Worm (Caenorhabditis elegans) whole organism, L2 larva: ENCODE measurements around the gene ZC449.8.
A peak's percentile ranks its signal among the peaks of the same experiment; 100 is the strongest.

Source experiments
- C34F6.9 ChIP-seq: fragments of 150-350 bp; optimal IDR thresholded peaks from 2 replicates; lab custom pipeline; 2014; ENCODE audit warnings: missing biosample characterization, missing genetic modification characterization
- F13H6.1 ChIP-seq: sonication (generic microtip); optimal IDR thresholded peaks from 2 replicates; lab custom pipeline; 2016; ENCODE audit warnings: missing genetic modification characterization, missing compliant biosample characterization
- R02D3.7 ChIP-seq: fragments of 150-350 bp; optimal IDR thresholded peaks from 2 replicates; lab custom pipeline; 2014; ENCODE audit warnings: missing biosample characterization, missing genetic modification characterization
- Y55F3AM.14 ChIP-seq: fragments of 200-800 bp; sonication (Bioruptor generic); optimal IDR thresholded peaks from 2 replicates; lab custom pipeline; 2018; ENCODE audit warnings: mild to moderate bottlenecking, missing genetic modification characterization, missing compliant biosample characterization
- ZK546.5 ChIP-seq: sonication (generic microtip); optimal IDR thresholded peaks from 2 replicates; lab custom pipeline; 2017; ENCODE audit warnings: missing biosample characterization, missing genetic modification characterization
- alr-1 ChIP-seq: fragments of 150-350 bp; optimal IDR thresholded peaks from 2 replicates; lab custom pipeline; 2014; ENCODE audit warnings: missing biosample characterization, missing genetic modification characterization
- ama-1 ChIP-seq: fragments of 150-350 bp; optimal IDR thresholded peaks from 2 replicates; lab custom pipeline; 2018; ENCODE audit warnings: inconsistent platforms
- blmp-1 ChIP-seq: sonication (generic microtip); optimal IDR thresholded peaks from 2 replicates; lab custom pipeline; 2017; ENCODE audit warnings: missing genetic modification characterization, mild to moderate bottlenecking, missing compliant biosample characterization, antibody characterized with exemption, moderate library complexity; ENCODE audit not compliant: insufficient read depth
- ceh-16 ChIP-seq: fragments of 150-350 bp; optimal IDR thresholded peaks from 2 replicates; lab custom pipeline; 2014; ENCODE audit warnings: missing biosample characterization, missing genetic modification characterization
- ceh-82 ChIP-seq: fragments of 150-350 bp; optimal IDR thresholded peaks from 2 replicates; lab custom pipeline; 2014; ENCODE audit warnings: missing biosample characterization, missing genetic modification characterization
- crh-2 ChIP-seq: sonication (generic microtip); optimal IDR thresholded peaks from 2 replicates; lab custom pipeline; 2017; ENCODE audit warnings: missing biosample characterization, missing genetic modification characterization
- dmd-4 ChIP-seq: sonication (generic microtip); optimal IDR thresholded peaks from 2 replicates; lab custom pipeline; 2017; ENCODE audit warnings: missing biosample characterization, missing genetic modification characterization
- egl-27 ChIP-seq: sonication (generic microtip); optimal IDR thresholded peaks from 3 replicates; lab custom pipeline; 2017; ENCODE audit warnings: missing biosample characterization, missing genetic modification reagents, missing genetic modification characterization
- elt-1 ChIP-seq: fragments of 150-350 bp; optimal IDR thresholded peaks from 2 replicates; lab custom pipeline; 2014; ENCODE audit warnings: missing biosample characterization, missing genetic modification characterization
- elt-3 ChIP-seq: sonication (generic microtip); optimal IDR thresholded peaks from 2 replicates; lab custom pipeline; 2017; ENCODE audit warnings: missing biosample characterization, missing genetic modification characterization
- fos-1 ChIP-seq: fragments of 150-350 bp; optimal IDR thresholded peaks from 2 replicates; lab custom pipeline; 2014; ENCODE audit warnings: missing biosample characterization, missing genetic modification characterization
- lin-13 ChIP-seq: fragments of 150-350 bp; optimal IDR thresholded peaks from 2 replicates; lab custom pipeline; 2014; ENCODE audit warnings: missing biosample characterization, missing genetic modification reagents, missing genetic modification characterization
- lin-39 ChIP-seq: fragments of 150-350 bp; optimal IDR thresholded peaks from 2 replicates; lab custom pipeline; 2014; ENCODE audit warnings: missing biosample characterization, missing genetic modification reagents, missing genetic modification characterization
- lsy-2 ChIP-seq, 2 experiments: fragments of 150-350 bp in 1 of 2; sonication (generic microtip) in 1 of 2; optimal IDR thresholded peaks; 2 replicates each; lab custom pipeline; 2014 to 2017; ENCODE audit warnings: missing biosample characterization in 2 of 2, missing genetic modification characterization in 2 of 2
- mbf-1 ChIP-seq: sonication (generic microtip); optimal IDR thresholded peaks from 2 replicates; lab custom pipeline; 2017; ENCODE audit warnings: missing biosample characterization, missing genetic modification characterization
- mdl-1 ChIP-seq, 2 experiments: fragments of 150-350 bp in 1 of 2; sonication (generic microtip) in 1 of 2; optimal IDR thresholded peaks; 2 replicates each; lab custom pipeline; 2017; ENCODE audit warnings: missing biosample characterization in 2 of 2, missing genetic modification characterization in 2 of 2
- nhr-10 ChIP-seq: sonication (generic microtip); optimal IDR thresholded peaks from 2 replicates; lab custom pipeline; 2017; ENCODE audit warnings: missing biosample characterization, missing genetic modification characterization
- nhr-11 ChIP-seq: fragments of 150-350 bp; optimal IDR thresholded peaks from 2 replicates; lab custom pipeline; 2014; ENCODE audit warnings: missing biosample characterization, missing genetic modification characterization
- nhr-12 ChIP-seq: fragments of 150-350 bp; optimal IDR thresholded peaks from 2 replicates; lab custom pipeline; 2014; ENCODE audit warnings: missing biosample characterization, missing genetic modification characterization
- nhr-129 ChIP-seq: fragments of 150-350 bp; optimal IDR thresholded peaks from 2 replicates; lab custom pipeline; 2014; ENCODE audit warnings: missing biosample characterization, missing genetic modification characterization
- nhr-21 ChIP-seq: fragments of 150-350 bp; optimal IDR thresholded peaks from 2 replicates; lab custom pipeline; 2014; ENCODE audit warnings: missing biosample characterization, missing genetic modification characterization
- nhr-23 ChIP-seq: fragments of 150-350 bp; optimal IDR thresholded peaks from 2 replicates; lab custom pipeline; 2014; ENCODE audit warnings: missing biosample characterization, missing genetic modification reagents, missing genetic modification characterization
- nhr-237 ChIP-seq: fragments of 150-350 bp; optimal IDR thresholded peaks from 2 replicates; lab custom pipeline; 2014; ENCODE audit warnings: missing biosample characterization, missing genetic modification characterization
- nhr-25 ChIP-seq: fragments of 150-350 bp; sonication (generic microtip); optimal IDR thresholded peaks from 3 replicates; lab custom pipeline; 2014; ENCODE audit warnings: missing biosample characterization, missing genetic modification characterization
- nhr-6 ChIP-seq: fragments of 150-350 bp; optimal IDR thresholded peaks from 2 replicates; lab custom pipeline; 2014; ENCODE audit warnings: missing biosample characterization, missing genetic modification characterization
- nhr-77 ChIP-seq: fragments of 150-350 bp; optimal IDR thresholded peaks from 2 replicates; lab custom pipeline; 2014; ENCODE audit warnings: missing biosample characterization, missing genetic modification characterization
- peb-1 ChIP-seq: fragments of 150-350 bp; optimal IDR thresholded peaks from 2 replicates; lab custom pipeline; 2014; ENCODE audit warnings: missing biosample characterization, missing genetic modification characterization
- sem-4 ChIP-seq: fragments of 150-350 bp; optimal IDR thresholded peaks from 2 replicates; lab custom pipeline; 2014; ENCODE audit warnings: missing biosample characterization, missing genetic modification reagents, missing genetic modification characterization
- skn-1 ChIP-seq: sonication (generic microtip); optimal IDR thresholded peaks from 2 replicates; lab custom pipeline; 2017; ENCODE audit warnings: missing biosample characterization, missing genetic modification characterization
- sma-3 ChIP-seq: sonication (generic microtip); optimal IDR thresholded peaks from 2 replicates; lab custom pipeline; 2016; ENCODE audit warnings: missing genetic modification reagents, missing genetic modification characterization, missing compliant biosample characterization
- sma-9 ChIP-seq, 2 experiments: fragments of 150-350 bp in 1 of 2; sonication (generic microtip) in 1 of 2; optimal IDR thresholded peaks; 2 replicates each; lab custom pipeline; 2014 to 2016; ENCODE audit warnings: missing genetic modification characterization in 2 of 2, mild to moderate bottlenecking in 1 of 2, missing biosample characterization in 1 of 2, missing compliant biosample characterization in 1 of 2, missing genetic modification reagents in 1 of 2, moderate library complexity in 1 of 2
- snpc-4 ChIP-seq: fragments of 150-350 bp; optimal IDR thresholded peaks from 2 replicates; lab custom pipeline; 2014; ENCODE audit warnings: missing biosample characterization, missing genetic modification characterization
- unc-39 ChIP-seq: fragments of 150-350 bp; optimal IDR thresholded peaks from 2 replicates; lab custom pipeline; 2014; ENCODE audit warnings: missing biosample characterization, missing genetic modification characterization
- unc-62 ChIP-seq: fragments of 150-350 bp; optimal IDR thresholded peaks from 2 replicates; lab custom pipeline; 2014; ENCODE audit warnings: missing biosample characterization, missing genetic modification reagents, missing genetic modification characterization
- zag-1 ChIP-seq: fragments of 150-350 bp; optimal IDR thresholded peaks from 2 replicates; lab custom pipeline; 2014; ENCODE audit warnings: missing biosample characterization, missing genetic modification characterization
- ztf-11 ChIP-seq: sonication (generic microtip); optimal IDR thresholded peaks from 2 replicates; lab custom pipeline; 2017; ENCODE audit warnings: missing biosample characterization, missing genetic modification characterization
- ztf-4 ChIP-seq: fragments of 150-350 bp; optimal IDR thresholded peaks from 2 replicates; lab custom pipeline; 2014; ENCODE audit warnings: missing biosample characterization, missing genetic modification characterization

Gene ZC449.8

DNA sequence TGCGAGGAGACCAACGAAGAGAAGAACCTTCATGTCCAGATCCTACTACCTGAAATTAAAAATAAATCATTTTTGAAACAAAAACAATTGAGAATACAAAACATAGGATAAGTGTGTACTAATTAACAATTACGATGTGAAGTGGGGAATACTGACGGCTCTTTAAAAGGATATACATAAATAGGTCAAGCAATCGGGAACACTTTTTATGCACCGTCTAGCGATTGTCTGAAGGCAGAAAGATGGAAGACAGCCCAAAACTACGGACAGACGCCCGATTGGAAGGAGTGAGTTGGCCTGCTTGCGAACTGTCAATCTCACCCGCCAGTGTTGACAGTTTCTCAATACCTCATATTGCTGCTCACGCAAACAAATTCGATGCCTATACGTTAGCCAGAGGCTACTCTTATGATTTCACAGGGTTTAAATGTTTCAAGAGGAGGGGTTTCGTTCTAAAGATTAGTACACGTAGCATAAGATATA lies 45.0 kb upstream of the ZC449.8 start, which contains the start of gene calu-1:
Gene calu-1, minus strand, starts transcription at position 51 of the 483 bp plus-strand sequence.
- TF ChIP-seq ztf-11 (tag; lab: Kevin White, UChicago) (no peak), sma-9 (GFP tag; optimal IDR thresholded peaks at IDR 0.05; lab: Kevin White, UChicago) (no peak), sma-9 (tag; optimal IDR thresholded peaks at IDR 0.05; lab: Kevin White, UChicago) (no peak), sma-3 (no peak), unc-39 (tag; lab: Kevin White, UChicago) (no peak), lsy-2 (tag; optimal IDR thresholded peaks at IDR 0.05; lab: Kevin White, UChicago) (no peak), ztf-4 (tag; lab: Kevin White, UChicago) (no peak), blmp-1 (tag; lab: Kevin White, UChicago) (no peak), ceh-16 (tag; lab: Kevin White, UChicago) (no peak), nhr-25 (no peak), zag-1 (tag; lab: Kevin White, UChicago) (no peak), skn-1 (tag; lab: Kevin White, UChicago) (no peak), lin-13 (no peak), C34F6.9 (tag; lab: Kevin White, UChicago) (no peak), nhr-237 (tag; lab: Kevin White, UChicago) (no peak)

- TF ChIP-seq ceh-16 (tag; lab: Kevin White, UChicago) (peak; percentile 34), nhr-6 (no peak), ztf-4 (tag; lab: Kevin White, UChicago) (no peak), egl-27 (tag; lab: Kevin White, UChicago) (no peak), alr-1 (tag; lab: Kevin White, UChicago) (no peak), sem-4 (tag; lab: Kevin White, UChicago) (peak; percentile 40), unc-62 (GFP tag; lab: Kevin White, UChicago) (no peak), lsy-2 (tag; optimal IDR thresholded peaks at IDR 0.05; lab: Kevin White, UChicago) (peak; percentile 2 to 40), lin-13 (no peak), dmd-4 (no peak), snpc-4 (tag; lab: Kevin White, UChicago) (no peak), crh-2 (tag; lab: Kevin White, UChicago) (peak; percentile 74), zag-1 (tag; lab: Kevin White, UChicago) (no peak), nhr-11 (tag; lab: Kevin White, UChicago) (peak; percentile 48), C34F6.9 (tag; lab: Kevin White, UChicago) (peak; percentile 27), peb-1 (tag; lab: Kevin White, UChicago) (peak; percentile 54), nhr-12 (tag; lab: Kevin White, UChicago) (no peak), fos-1 (tag; lab: Kevin White, UChicago) (peak; percentile 36), ceh-82 (tag; lab: Kevin White, UChicago) (no peak), blmp-1 (tag; lab: Kevin White, UChicago) (peak; percentile 41), sma-3 (peak; percentile 2), nhr-25 (peak; percentile 51), mdl-1 (tag; optimal IDR thresholded peaks at IDR 0.05; lab: Kevin White, UChicago) (peak in 1 of 2 experiments; percentile 74), nhr-77 (tag; lab: Kevin White, UChicago) (no peak), nhr-23 (tag; lab: Kevin White, UChicago) (no peak), elt-3 (tag; lab: Kevin White, UChicago) (no peak), ZK546.5 (tag; lab: Kevin White, UChicago) (no peak), unc-39 (tag; lab: Kevin White, UChicago) (no peak), F13H6.1 (peak; percentile 79), nhr-237 (tag; lab: Kevin White, UChicago) (no peak), Y55F3AM.14 (no peak), ama-1 (no peak), mbf-1 (tag; lab: Kevin White, UChicago) (no peak), R02D3.7 (no peak), nhr-21 (tag; lab: Kevin White, UChicago) (no peak), sma-9 (GFP tag; optimal IDR thresholded peaks at IDR 0.05; lab: Kevin White, UChicago) (peak; percentile 41), sma-9 (tag; optimal IDR thresholded peaks at IDR 0.05; lab: Kevin White, UChicago) (no peak), nhr-10 (tag; lab: Kevin White, UChicago) (no peak), elt-1 (tag; lab: Kevin White, UChicago) (no peak), lin-39 (tag; lab: Kevin White, UChicago) (no peak), nhr-129 (tag; lab: Kevin White, UChicago) (peak; percentile 84)
Observed at ce11 chrX:4971427-4971826, 44.4 kb upstream of the ZC449.8 start.
